Worm (Caenorhabditis elegans): ENCODE results near the gene C04A11.2.

The C04A11.2 gene

ce11 chrX:13665447-13665846 lies 3.2 kb downstream of the C04A11.2 start:
- TF ChIP-seq ets-4 (GFP tag; optimal IDR thresholded peaks at IDR 0.05) (peak; percentile 96), snpc-1.3 (tag; optimal IDR thresholded peaks at IDR 0.05; ENCODE audit: insufficient read depth) (peak; percentile 88), lsy-27 (tag; optimal IDR thresholded peaks at IDR 0.05; ENCODE audit: borderline replicate concordance, insufficient read depth) (peak; percentile 73), xnd-1 (tag; optimal IDR thresholded peaks at IDR 0.05) (no peak), sptf-2 (GFP tag; optimal IDR thresholded peaks at IDR 0.05) (peak; percentile 88), tlf-1 (GFP tag; optimal IDR thresholded peaks at IDR 0.05) (peak; percentile 81), snpc-1.1 (tag; optimal IDR thresholded peaks at IDR 0.05; ENCODE audit: insufficient read depth) (peak; percentile 74), sea-2 (GFP tag; IDR thresholded peaks at IDR 0.05) (peak; percentile 89), nfya-2 (GFP tag; IDR thresholded peaks at IDR 0.05) (no peak), die-1 (tag; optimal IDR thresholded peaks at IDR 0.05) (peak; percentile 97), lsl-1 (GFP tag; optimal IDR thresholded peaks at IDR 0.05) (peak; percentile 32), snpc-3.4 (tag; optimal IDR thresholded peaks at IDR 0.05) (peak; percentile 86), dox-1 (GFP tag; IDR thresholded peaks at IDR 0.05) (peak; percentile 93), egl-18 (GFP tag; IDR thresholded peaks at IDR 0.05) (peak; percentile 78), ZK185.1 (tag; optimal IDR thresholded peaks at IDR 0.05; ENCODE audit: poor library complexity, severe bottlenecking) (peak; percentile 97), Y56A3A.18 (GFP tag; IDR thresholded peaks at IDR 0.05) (peak; percentile 97), B0336.3 (GFP tag; IDR thresholded peaks at IDR 0.05) (peak; percentile 89), F57A8.1 (GFP tag; optimal IDR thresholded peaks at IDR 0.05) (peak; percentile 79), K11D2.4 (GFP tag; IDR thresholded peaks at IDR 0.05) (peak; percentile 82), F23B12.7 (tag; optimal IDR thresholded peaks at IDR 0.05; ENCODE audit: insufficient read depth) (peak; percentile 73), somi-1 (GFP tag; optimal IDR thresholded peaks at IDR 0.05) (peak; percentile 83), hrde-1 (tag; optimal IDR thresholded peaks at IDR 0.05; ENCODE audit: borderline replicate concordance) (peak; percentile 89), pbrm-1 (GFP tag; IDR thresholded peaks at IDR 0.05) (peak; percentile 91), Y67H2A.10 (GFP tag; conservative IDR thresholded peaks at IDR 0.05) (0 out of 2 replicates have a peak, but pooled peaks have one; percentile 54), Y79H2A.3 (GFP tag; conservative IDR thresholded peaks at IDR 0.05) (0 out of 2 replicates have a peak, but pooled peaks have one; percentile 44), unc-130 (GFP tag; optimal IDR thresholded peaks at IDR 0.05) (peak; percentile 70), zim-3 (tag; optimal IDR thresholded peaks at IDR 0.05) (peak; percentile 97), bed-2 (GFP tag; IDR thresholded peaks at IDR 0.05) (peak; percentile 65; the same call in 1 of the 2 replicates), attf-6 (GFP tag; IDR thresholded peaks at IDR 0.05) (peak; percentile 80; the same call in 1 of the 2 replicates), D2030.7 (GFP tag; IDR thresholded peaks at IDR 0.05) (peak; percentile 89), madf-8 (GFP tag; conservative IDR thresholded peaks at IDR 0.05) (no peak), let-607 (tag; optimal IDR thresholded peaks at IDR 0.05) (peak; percentile 65 to 83), nhr-90 (tag; optimal IDR thresholded peaks at IDR 0.05) (peak; percentile 95), bed-1 (GFP tag; IDR thresholded peaks at IDR 0.05) (peak; percentile 91; the same call in 1 of the 2 replicates), rpc-1 (optimal IDR thresholded peaks at IDR 0.05) (peak; percentile 100), rpc-1 (tag; optimal IDR thresholded peaks at IDR 0.05) (peak; percentile 99), atf-7 (tag; optimal IDR thresholded peaks at IDR 0.05) (peak; percentile 88), madf-3 (GFP tag; IDR thresholded peaks at IDR 0.05) (peak; percentile 88; the same call in 1 of the 2 replicates), madf-6 (GFP tag; IDR thresholded peaks at IDR 0.05) (peak; percentile 77; the same call in 1 of the 2 replicates), mel-28 (tag; optimal IDR thresholded peaks at IDR 0.05; ENCODE audit: borderline replicate concordance) (peak; percentile 54), F22D6.2 (tag; optimal IDR thresholded peaks at IDR 0.05) (peak; percentile 75), T26A5.8 (tag; optimal IDR thresholded peaks at IDR 0.05) (peak; percentile 94), ceh-58 (GFP tag; IDR thresholded peaks at IDR 0.05) (0 out of 2 replicates have a peak, but pooled peaks have one; percentile 68), F37B4.10 (GFP tag; IDR thresholded peaks at IDR 0.05) (0 out of 2 replicates have a peak, but pooled peaks have one; percentile 86), ztf-22 (GFP tag; optimal IDR thresholded peaks at IDR 0.05) (peak; percentile 79), ceh-79 (tag; optimal IDR thresholded peaks at IDR 0.05) (peak; percentile 96), nhr-27 (tag; optimal IDR thresholded peaks at IDR 0.05) (peak; percentile 79)
